In the genomic region with DNA sequence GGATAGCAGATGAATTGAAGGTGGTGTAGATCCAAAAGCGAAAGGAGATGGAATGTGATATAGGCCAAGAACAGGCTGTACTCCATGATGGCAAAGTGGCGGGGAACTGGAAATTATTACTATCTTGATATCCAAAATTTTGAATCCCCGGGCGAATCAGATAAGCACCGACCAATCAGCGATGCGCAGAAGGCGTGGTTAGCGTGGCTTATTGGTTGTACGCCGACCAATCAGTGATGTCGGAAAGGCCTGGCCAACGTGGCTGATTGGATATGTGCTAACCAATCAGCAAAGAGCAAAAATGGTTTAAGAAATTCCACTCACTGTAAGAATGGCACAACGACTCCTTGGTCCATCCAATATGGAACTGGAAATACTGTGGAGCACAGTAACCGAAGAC, we compare ENCODE assay signal across 3 worm cellular contexts.
TF ChIP-seq lines count a peak whose summit lies in the region.

No protein-coding gene starts in this region.

TF ChIP-seq in whole organism, L3 larva, 47 proteins besides CTCF, POLR2A, EP300 and RAD21:
- TF ChIP-seq zag-1 (tag; optimal IDR thresholded peaks at IDR 0.05; lab: Kevin White, UChicago) (no peak), ceh-28 (tag; optimal IDR thresholded peaks at IDR 0.05; lab: Kevin White, UChicago) (no peak), egl-27 (tag; optimal IDR thresholded peaks at IDR 0.05; lab: Kevin White, UChicago) (no peak), skn-1 (tag; optimal IDR thresholded peaks at IDR 0.05; lab: Kevin White, UChicago) (no peak), nfya-1 (tag; optimal IDR thresholded peaks at IDR 0.05; lab: Kevin White, UChicago; ENCODE audit: insufficient read depth) (peak; percentile 86), unc-39 (tag; optimal IDR thresholded peaks at IDR 0.05; lab: Kevin White, UChicago) (no peak)

TF ChIP-seq in whole organism, late embryonic, 69 proteins besides CTCF, POLR2A, EP300 and RAD21:
- TF ChIP-seq ceh-9 (tag; optimal IDR thresholded peaks at IDR 0.05; lab: Kevin White, UChicago) (no peak), ceh-30 (tag; optimal IDR thresholded peaks at IDR 0.05; lab: Kevin White, UChicago) (no peak), nfya-1 (tag; optimal IDR thresholded peaks at IDR 0.05; lab: Kevin White, UChicago) (peak; percentile 85)

TF ChIP-seq in whole organism, young adult, 124 proteins besides CTCF, POLR2A, EP300 and RAD21:
- TF ChIP-seq nfyb-1 (GFP tag; IDR thresholded peaks at IDR 0.05; lab: Robert Waterston, UW), result peak; percentile 58; the same call in 1 of the 2 replicates
- TF ChIP-seq sdz-38 (tag; optimal IDR thresholded peaks at IDR 0.05; lab: Kevin White, UChicago), result no peak
